Worm (Caenorhabditis elegans) whole organism, L3 larva: Measurements from ENCODE around the gene C44H4.6.

ENCODE experiments used
- aly-2 ChIP-seq: fragments of 150-350 bp; optimal IDR thresholded peaks from 2 replicates; lab custom pipeline; 2014; ENCODE audit warnings: missing biosample characterization, missing genetic modification characterization
- ama-1 ChIP-seq: fragments of 150-350 bp; optimal IDR thresholded peaks from 2 replicates; lab custom pipeline; 2018
- elt-3 ChIP-seq, 3 experiments: fragments of 150-350 bp in 1 of 3; sonication (generic microtip) in 2 of 3; optimal IDR thresholded peaks; 2 replicates in 2 of 3; 4 replicates in 1 of 3; lab custom pipeline; 2014 to 2017; ENCODE audit warnings: missing biosample characterization in 3 of 3, missing genetic modification characterization in 3 of 3

DNA sequence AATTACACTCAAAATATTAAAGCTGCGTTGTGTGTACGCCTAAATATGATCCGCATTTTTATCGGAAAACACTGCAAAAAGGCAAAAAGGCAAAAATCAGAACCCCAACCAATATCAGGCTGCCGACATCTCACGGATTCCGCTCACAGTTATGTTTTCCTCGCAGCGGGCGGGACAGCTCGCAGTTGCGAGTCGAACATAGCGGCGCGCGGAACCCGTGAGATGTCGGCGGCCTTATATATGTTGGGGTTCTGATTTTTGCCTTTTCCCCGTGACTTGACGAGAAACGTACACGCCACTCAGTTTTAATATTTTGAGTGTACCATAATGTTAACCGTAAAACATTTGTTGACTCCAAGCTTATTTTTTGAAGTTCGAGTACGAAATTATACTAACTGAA, 38.3 kb upstream of the C44H4.6 start:
- TF ChIP-seq elt-3 (tag; optimal IDR thresholded peaks at IDR 0.05; lab: Kevin White, UChicago) (no peak), ama-1 (no peak), aly-2 (no peak)
